Fruit fly (Drosophila melanogaster) whole organism, embryonic: ENCODE results near the gene Ctns.
A peak's percentile ranks its signal among the peaks of the same experiment; 100 is the strongest.

Experiments used
- B-H2 ChIP-seq: fragments of 200-800 bp; sonication (Bioruptor generic); optimal IDR thresholded peaks from 2 replicates; lab custom pipeline; 2018; ENCODE audit warnings: missing biosample characterization, mild to moderate bottlenecking, missing genetic modification characterization
- Blimp-1 ChIP-seq: fragments of 200-800 bp; sonication (Bioruptor generic); optimal IDR thresholded peaks from 3 replicates; lab custom pipeline; 2018; ENCODE audit warnings: missing biosample characterization, missing genetic modification characterization, mild to moderate bottlenecking, moderate library complexity, missing genetic modification reagents
- CG11247 ChIP-seq: fragments of 200-800 bp; sonication (Bioruptor generic); IDR thresholded peaks from 2 replicates; pipeline ENCODE4 v1.3.6; 2022; ENCODE audit warnings: missing biosample characterization, missing genetic modification characterization
- CG11560 ChIP-seq: fragments of 200-800 bp; sonication (Bioruptor generic); IDR thresholded peaks from 3 replicates; pipeline ENCODE4 v1.3.6; 2022; ENCODE audit warnings: missing biosample characterization, missing genetic modification characterization
- CG12219 ChIP-seq: fragments of 200-800 bp; sonication (Bioruptor generic); optimal IDR thresholded peaks from 3 replicates; lab custom pipeline; 2018; ENCODE audit warnings: missing biosample characterization, mild to moderate bottlenecking, missing genetic modification characterization
- CG12236 ChIP-seq: fragments of 200-800 bp; sonication (Bioruptor generic); optimal IDR thresholded peaks from 2 replicates; lab custom pipeline; 2016; ENCODE audit warnings: missing biosample characterization, missing genetic modification characterization
- CG1602 ChIP-seq: fragments of 200-800 bp; sonication (Bioruptor generic); optimal IDR thresholded peaks from 3 replicates; lab custom pipeline; 2016; ENCODE audit warnings: missing biosample characterization, missing genetic modification characterization
- CG34376 ChIP-seq: fragments of 200-800 bp; sonication (Bioruptor generic); optimal IDR thresholded peaks from 2 replicates; lab custom pipeline; 2018; ENCODE audit warnings: missing biosample characterization, mild to moderate bottlenecking, missing genetic modification characterization
- CG7839 ChIP-seq: fragments of 200-800 bp; sonication (Bioruptor generic); optimal IDR thresholded peaks from 3 replicates; lab custom pipeline; 2018; ENCODE audit warnings: missing biosample characterization, mild to moderate bottlenecking, missing genetic modification characterization, moderate library complexity
- CG8281 ChIP-seq: fragments of 200-800 bp; sonication (Bioruptor generic); optimal IDR thresholded peaks from 2 replicates; lab custom pipeline; 2018; ENCODE audit warnings: missing biosample characterization, mild to moderate bottlenecking, missing genetic modification characterization, moderate library complexity
- CG9215 ChIP-seq: fragments of 200-800 bp; sonication (Bioruptor generic); IDR thresholded peaks from 2 replicates; pipeline ENCODE4 v1.3.6; 2022; ENCODE audit warnings: missing biosample characterization, missing genetic modification characterization
- CG9876 ChIP-seq: fragments of 200-800 bp; sonication (Bioruptor generic); optimal IDR thresholded peaks from 2 replicates; lab custom pipeline; 2016; ENCODE audit warnings: missing biosample characterization, missing genetic modification characterization
- Dbx ChIP-seq: fragments of 200-800 bp; sonication (Bioruptor generic); IDR thresholded peaks from 3 replicates; pipeline ENCODE4 v1.3.6; 2022; ENCODE audit warnings: missing biosample characterization, missing genetic modification characterization
- HLH54F ChIP-seq: fragments of 200-800 bp; sonication (Bioruptor generic); optimal IDR thresholded peaks from 3 replicates; lab custom pipeline; 2016; ENCODE audit warnings: missing biosample characterization, missing genetic modification characterization
- HmgZ ChIP-seq: fragments of 200-800 bp; sonication (Bioruptor generic); optimal IDR thresholded peaks from 2 replicates; lab custom pipeline; 2018; ENCODE audit warnings: missing biosample characterization, mild to moderate bottlenecking, missing genetic modification characterization
- MBD-R2 ChIP-seq: fragments of 200-800 bp; sonication (Bioruptor generic); IDR thresholded peaks from 2 replicates; pipeline ENCODE4 v1.3.6; 2022; ENCODE audit warnings: missing biosample characterization, missing genetic modification characterization
- Max ChIP-seq: fragments of 200-800 bp; sonication (Bioruptor generic); optimal IDR thresholded peaks from 2 replicates; lab custom pipeline; 2016; ENCODE audit warnings: missing biosample characterization, mild to moderate bottlenecking, missing genetic modification characterization
- Myb ChIP-seq: fragments of 200-800 bp; sonication (Bioruptor generic); optimal IDR thresholded peaks from 2 replicates; lab custom pipeline; 2016; ENCODE audit warnings: missing biosample characterization, missing genetic modification characterization
- Nf-YA ChIP-seq: fragments of 200-800 bp; sonication (Bioruptor generic); IDR thresholded peaks from 2 replicates; pipeline ENCODE4 v1.3.6; 2022; ENCODE audit warnings: missing biosample characterization, missing genetic modification characterization
- PHDP ChIP-seq: fragments of 200-800 bp; sonication (Bioruptor generic); optimal IDR thresholded peaks from 3 replicates; lab custom pipeline; 2018; ENCODE audit warnings: missing biosample characterization, mild to moderate bottlenecking, missing genetic modification characterization, moderate library complexity
- Pdp1 ChIP-seq, 2 experiments: fragments of 200-800 bp; sonication (Bioruptor generic); optimal IDR thresholded peaks; 3 replicates each; lab custom pipeline; 2016; ENCODE audit warnings: missing biosample characterization in 2 of 2, missing genetic modification characterization in 2 of 2, mild to moderate bottlenecking in 1 of 2, moderate library complexity in 1 of 2
- Rx ChIP-seq: fragments of 200-800 bp; sonication (Bioruptor generic); IDR thresholded peaks from 2 replicates; pipeline ENCODE4 v1.3.6; 2022; ENCODE audit warnings: missing biosample characterization, missing genetic modification characterization
- amos ChIP-seq: fragments of 200-800 bp; sonication (Bioruptor generic); IDR thresholded peaks from 2 replicates; pipeline ENCODE4 v1.3.6; 2022; ENCODE audit warnings: missing biosample characterization, missing genetic modification characterization; ENCODE audit not compliant: partially characterized antibody
- bowl ChIP-seq: fragments of 200-800 bp; sonication (Bioruptor generic); IDR thresholded peaks from 2 replicates; pipeline ENCODE4 v1.3.6; 2022; ENCODE audit warnings: missing biosample characterization, missing genetic modification characterization
- cg ChIP-seq: fragments of 200-800 bp; sonication (Bioruptor generic); optimal IDR thresholded peaks from 3 replicates; lab custom pipeline; 2019; ENCODE audit warnings: missing biosample characterization, mild to moderate bottlenecking, missing genetic modification characterization, moderate library complexity
- chif ChIP-seq, 2 experiments: fragments of 200-800 bp; sonication (Bioruptor generic); optimal IDR thresholded peaks; 3 replicates each; lab custom pipeline; 2016; ENCODE audit warnings: missing biosample characterization in 2 of 2, missing genetic modification characterization in 2 of 2
- dysf ChIP-seq: fragments of 200-800 bp; sonication (Bioruptor generic); IDR thresholded peaks from 3 replicates; pipeline ENCODE4 v1.3.6; 2022; ENCODE audit warnings: missing biosample characterization, missing genetic modification characterization
- exex ChIP-seq: fragments of 200-800 bp; sonication (Bioruptor generic); optimal IDR thresholded peaks from 4 replicates; lab custom pipeline; 2018; ENCODE audit warnings: missing biosample characterization, mild to moderate bottlenecking, missing genetic modification characterization, moderate library complexity
- gcm2 ChIP-seq: fragments of 200-800 bp; sonication (Bioruptor generic); optimal IDR thresholded peaks from 2 replicates; lab custom pipeline; 2016; ENCODE audit warnings: missing biosample characterization, missing genetic modification characterization
- grn ChIP-seq: fragments of 200-800 bp; sonication (Bioruptor generic); optimal IDR thresholded peaks from 3 replicates; lab custom pipeline; 2017; ENCODE audit warnings: missing biosample characterization, missing genetic modification characterization
- ind ChIP-seq: fragments of 200-800 bp; sonication (Bioruptor generic); optimal IDR thresholded peaks from 3 replicates; lab custom pipeline; 2016; ENCODE audit warnings: missing biosample characterization, missing genetic modification characterization
- lab ChIP-seq: fragments of 200-800 bp; sonication (Bioruptor generic); optimal IDR thresholded peaks from 3 replicates; lab custom pipeline; 2017; ENCODE audit warnings: missing biosample characterization, missing genetic modification characterization, mild to moderate bottlenecking, moderate library complexity, missing genetic modification reagents
- lmd ChIP-seq: fragments of 200-800 bp; sonication (Bioruptor generic); IDR thresholded peaks from 2 replicates; pipeline ENCODE4 v1.3.6; 2022; ENCODE audit warnings: missing biosample characterization, missing genetic modification characterization
- mirr ChIP-seq: fragments of 200-800 bp; sonication (Bioruptor generic); optimal IDR thresholded peaks from 3 replicates; lab custom pipeline; 2018; ENCODE audit warnings: missing biosample characterization, mild to moderate bottlenecking, missing genetic modification characterization
- row ChIP-seq: fragments of 200-800 bp; sonication (Bioruptor generic); IDR thresholded peaks from 3 replicates; pipeline ENCODE4 v1.3.6; 2022; ENCODE audit warnings: missing biosample characterization, missing genetic modification characterization
- sd ChIP-seq: fragments of 200-800 bp; sonication (Bioruptor generic); optimal IDR thresholded peaks from 3 replicates; lab custom pipeline; 2018; ENCODE audit warnings: missing biosample characterization, mild to moderate bottlenecking, missing genetic modification characterization, moderate library complexity
- sisA ChIP-seq: fragments of 200-800 bp; sonication (Bioruptor generic); IDR thresholded peaks from 2 replicates; pipeline ENCODE4 v1.3.6; 2022; ENCODE audit warnings: missing biosample characterization, missing genetic modification characterization
- sob ChIP-seq: fragments of 200-800 bp; sonication (Bioruptor generic); IDR thresholded peaks from 2 replicates; pipeline ENCODE4 v1.3.6; 2022; ENCODE audit warnings: missing biosample characterization, missing genetic modification characterization
- sug ChIP-seq: fragments of 200-800 bp; optimal IDR thresholded peaks from 2 replicates; lab custom pipeline; 2019; ENCODE audit warnings: missing biosample characterization, mild to moderate bottlenecking, missing genetic modification characterization, moderate library complexity
- tup ChIP-seq: fragments of 200-800 bp; sonication (Bioruptor generic); optimal IDR thresholded peaks from 2 replicates; lab custom pipeline; 2016; ENCODE audit warnings: missing biosample characterization, mild to moderate bottlenecking, missing genetic modification characterization, moderate library complexity
- vfl ChIP-seq: fragments of 200-800 bp; sonication (Bioruptor generic); optimal IDR thresholded peaks from 2 replicates; lab custom pipeline; 2016; ENCODE audit warnings: missing biosample characterization, missing genetic modification characterization
- wor ChIP-seq: fragments of 200-800 bp; sonication (Bioruptor generic); IDR thresholded peaks from 2 replicates; pipeline ENCODE4 v1.3.6; 2022; ENCODE audit warnings: missing biosample characterization, missing genetic modification characterization
- zen ChIP-seq: fragments of 200-800 bp; sonication (Bioruptor generic); optimal IDR thresholded peaks from 3 replicates; lab custom pipeline; 2018; ENCODE audit warnings: missing biosample characterization, mild to moderate bottlenecking, missing genetic modification characterization, moderate library complexity
- zf30C ChIP-seq: fragments of 200-800 bp; sonication (Bioruptor generic); optimal IDR thresholded peaks from 3 replicates; lab custom pipeline; 2018; ENCODE audit warnings: missing biosample characterization, mild to moderate bottlenecking, missing genetic modification characterization

Gene Ctns

DNA sequence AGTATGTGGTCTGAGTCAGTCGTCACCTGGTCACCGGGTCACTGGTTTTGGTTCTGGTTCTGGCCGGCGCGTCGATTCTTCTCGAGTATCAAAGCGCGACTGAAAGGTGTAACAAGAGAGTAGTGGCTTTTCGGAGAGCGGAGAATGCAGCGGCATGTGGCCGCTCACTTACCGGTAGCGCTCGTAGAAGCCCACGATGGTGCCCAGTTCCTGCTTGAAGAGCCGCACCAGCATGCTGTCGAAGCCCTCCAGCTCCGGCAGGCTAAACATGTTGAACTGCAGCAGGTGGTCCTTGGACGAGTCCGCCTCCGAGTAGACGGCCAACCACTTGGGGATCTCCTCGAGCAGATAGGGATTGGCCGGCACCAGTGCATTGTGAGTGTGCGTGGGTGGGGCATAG, at the start of gene Ctns:
TSS of gene Ctns (minus strand) at position 101 of the 400 bp plus-strand sequence.
- TF ChIP-seq Pdp1 (GFP tag; optimal IDR thresholded peaks at IDR 0.05; lab: Kevin White, UChicago) (no peak), lmd (GFP tag; lab: Robert Waterston, UW) (peak; percentile 15; the same call in 1 of the 2 replicates)

dm6 chr3R:23099233-23099632, 40.5 kb upstream of the Ctns start, which contains the start of gene CG6738:
Gene CG6738 (plus strand): TSS chr3R:23099533.
- TF ChIP-seq Rx: no peak

dm6 chr3R:23097197-23097809, 38.5 kb upstream of the Ctns start, which contains the start of gene CG6733:
Gene CG6733 (plus strand): TSS chr3R:23097728.
- TF ChIP-seq CG7839 (tag; lab: Kevin White, UChicago) (no peak), mirr (peak; percentile 69), CG34376 (GFP tag; lab: Kevin White, UChicago) (peak; percentile 50), lab (GFP tag; lab: Kevin White, UChicago) (peak; percentile 50), grn (GFP tag; lab: Kevin White, UChicago) (peak; percentile 40), ind (GFP tag; lab: Kevin White, UChicago) (no peak), sd (tag; lab: Kevin White, UChicago) (peak; percentile 31), exex (tag; lab: Kevin White, UChicago) (peak; percentile 68)

DNA sequence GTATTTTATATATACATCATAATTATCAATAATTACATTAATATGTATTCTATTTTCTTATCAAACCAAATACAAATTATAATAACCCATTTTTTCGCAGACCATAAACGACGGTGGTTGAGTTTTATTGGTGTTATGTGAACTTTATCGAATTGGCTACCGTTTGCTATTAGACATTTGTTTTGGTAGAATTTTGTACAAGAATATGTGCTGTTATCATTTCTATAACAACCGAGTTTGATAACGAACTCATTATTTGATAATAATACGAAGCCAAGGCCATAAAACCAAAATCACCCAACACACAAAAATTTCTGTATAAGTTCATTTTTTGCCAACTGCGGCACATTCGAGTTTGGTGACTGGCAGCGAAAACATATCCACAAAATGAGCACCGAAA, 36.6 kb upstream of the Ctns start, which contains the start of gene CG17109:
TSS of gene CG17109 (plus strand) at position 345 of the 400 bp plus-strand sequence.
- TF ChIP-seq Blimp-1 (GFP tag; lab: Kevin White, UChicago): no peak
- TF ChIP-seq wor (GFP tag; lab: Robert Waterston, UW): no peak
- TF ChIP-seq sug: peak; percentile 32
- no peak for TF ChIP-seq zen (tag; lab: Kevin White, UChicago)
- no peak for TF ChIP-seq CG12236
- TF ChIP-seq cg (GFP tag; lab: Kevin White, UChicago): no peak
- TF ChIP-seq exex (tag; lab: Kevin White, UChicago): peak; percentile 93
- peak; percentile 2 for TF ChIP-seq sd (tag; lab: Kevin White, UChicago)
- no peak for TF ChIP-seq Nf-YA
- no peak for TF ChIP-seq dysf (GFP tag; lab: Robert Waterston, UW)
- no peak for TF ChIP-seq CG11247
- TF ChIP-seq HmgZ (tag; lab: Kevin White, UChicago): no peak
- TF ChIP-seq CG1602 (GFP tag; lab: Kevin White, UChicago): no peak
- TF ChIP-seq PHDP (tag; lab: Kevin White, UChicago): no peak
- TF ChIP-seq CG34376 (GFP tag; lab: Kevin White, UChicago): peak; percentile 86
- TF ChIP-seq gcm2 (GFP tag; lab: Kevin White, UChicago): no peak
- TF ChIP-seq CG8281 (tag; lab: Kevin White, UChicago): no peak
- TF ChIP-seq Myb (GFP tag; lab: Kevin White, UChicago): no peak
- TF ChIP-seq CG9876 (GFP tag; lab: Kevin White, UChicago): no peak
- no peak for TF ChIP-seq CG7839 (tag; lab: Kevin White, UChicago)
- TF ChIP-seq amos: no peak
- TF ChIP-seq mirr: peak; percentile 14
- no peak for TF ChIP-seq zf30C
- no peak for TF ChIP-seq B-H2 (GFP tag; lab: Kevin White, UChicago)
- no peak for TF ChIP-seq chif (GFP tag; optimal IDR thresholded peaks at IDR 0.05; lab: Kevin White, UChicago)
- no peak for TF ChIP-seq HLH54F
- no peak for TF ChIP-seq CG12219
- TF ChIP-seq CG11560 (tag; lab: Robert Waterston, UW): no peak
- TF ChIP-seq sob (GFP tag; lab: Robert Waterston, UW): no peak
- TF ChIP-seq vfl: no peak
- TF ChIP-seq row (GFP tag; lab: Robert Waterston, UW): no peak
- TF ChIP-seq tup (GFP tag; lab: Kevin White, UChicago): no peak
- no peak for TF ChIP-seq sisA (GFP tag; lab: Robert Waterston, UW)
- TF ChIP-seq Max (GFP tag; lab: Kevin White, UChicago): no peak
- TF ChIP-seq bowl: no peak
- no peak for TF ChIP-seq Dbx (GFP tag; lab: Robert Waterston, UW)
- no peak for TF ChIP-seq MBD-R2 (GFP tag; lab: Robert Waterston, UW)
- TF ChIP-seq CG9215 (GFP tag; lab: Robert Waterston, UW): no peak
